Worm (Caenorhabditis elegans) whole organism, L3 larva: ENCODE results near the gene unc-86.

Experiments used
- R02D3.7 ChIP-seq: fragments of 150-350 bp; optimal IDR thresholded peaks from 2 replicates; lab custom pipeline; 2014; ENCODE audit warnings: missing biosample characterization, missing genetic modification characterization
- ZK546.5 ChIP-seq: sonication (generic microtip); optimal IDR thresholded peaks from 2 replicates; lab custom pipeline; 2017; ENCODE audit warnings: missing biosample characterization, missing genetic modification characterization
- aly-2 ChIP-seq: fragments of 150-350 bp; optimal IDR thresholded peaks from 2 replicates; lab custom pipeline; 2014; ENCODE audit warnings: missing biosample characterization, missing genetic modification characterization
- ama-1 ChIP-seq: fragments of 150-350 bp; optimal IDR thresholded peaks from 2 replicates; lab custom pipeline; 2018
- ceh-16 ChIP-seq: sonication (generic microtip); optimal IDR thresholded peaks from 2 replicates; lab custom pipeline; 2017; ENCODE audit warnings: missing biosample characterization, missing genetic modification characterization
- ceh-28 ChIP-seq: fragments of 150-350 bp; optimal IDR thresholded peaks from 2 replicates; lab custom pipeline; 2014; ENCODE audit warnings: missing biosample characterization, missing genetic modification reagents, missing genetic modification characterization
- egl-27 ChIP-seq: sonication (generic microtip); optimal IDR thresholded peaks from 4 replicates; lab custom pipeline; 2017; ENCODE audit warnings: missing biosample characterization, missing genetic modification reagents, missing genetic modification characterization
- egl-5 ChIP-seq: fragments of 150-350 bp; optimal IDR thresholded peaks from 2 replicates; lab custom pipeline; 2017; ENCODE audit warnings: missing biosample characterization, missing genetic modification reagents, missing genetic modification characterization, inconsistent platforms
- elt-1 ChIP-seq: fragments of 150-350 bp; optimal IDR thresholded peaks from 2 replicates; lab custom pipeline; 2014; ENCODE audit warnings: missing biosample characterization, missing genetic modification characterization
- elt-2 ChIP-seq: sonication (generic microtip); optimal IDR thresholded peaks from 2 replicates; lab custom pipeline; 2016; ENCODE audit warnings: missing genetic modification reagents, mild to moderate bottlenecking, missing genetic modification characterization, missing compliant biosample characterization
- elt-3 ChIP-seq, 3 experiments: fragments of 150-350 bp in 1 of 3; sonication (generic microtip) in 2 of 3; optimal IDR thresholded peaks; 2 replicates in 2 of 3; 4 replicates in 1 of 3; lab custom pipeline; 2014 to 2017; ENCODE audit warnings: missing biosample characterization in 3 of 3, missing genetic modification characterization in 3 of 3
- eor-1 ChIP-seq, 2 experiments: fragments of 150-350 bp; optimal IDR thresholded peaks; 2 replicates each; lab custom pipeline; 2014 to 2018; ENCODE audit warnings: missing biosample characterization in 2 of 2, missing genetic modification characterization in 2 of 2
- fkh-10 ChIP-seq: sonication (generic microtip); optimal IDR thresholded peaks from 2 replicates; lab custom pipeline; 2017; ENCODE audit warnings: missing biosample characterization, missing genetic modification reagents, missing genetic modification characterization
- fos-1 ChIP-seq: fragments of 150-350 bp; optimal IDR thresholded peaks from 2 replicates; lab custom pipeline; 2014; ENCODE audit warnings: missing biosample characterization, missing genetic modification characterization
- hmg-11 ChIP-seq: sonication (generic microtip); optimal IDR thresholded peaks from 2 replicates; lab custom pipeline; 2016; ENCODE audit warnings: missing genetic modification characterization, missing compliant biosample characterization
- jun-1 ChIP-seq: fragments of 150-350 bp; optimal IDR thresholded peaks from 2 replicates; lab custom pipeline; 2014; ENCODE audit warnings: missing biosample characterization, missing genetic modification reagents, missing genetic modification characterization
- lin-15B ChIP-seq: fragments of 150-350 bp; optimal IDR thresholded peaks from 2 replicates; lab custom pipeline; 2014; ENCODE audit warnings: missing biosample characterization, missing genetic modification characterization
- lin-39 ChIP-seq: fragments of 150-350 bp; optimal IDR thresholded peaks from 2 replicates; lab custom pipeline; 2018; ENCODE audit warnings: missing biosample characterization, missing genetic modification reagents, missing genetic modification characterization
- mdl-1 ChIP-seq: fragments of 150-350 bp; optimal IDR thresholded peaks from 2 replicates; lab custom pipeline; 2014; ENCODE audit warnings: missing biosample characterization, missing genetic modification characterization
- nfya-1 ChIP-seq: sonication (generic microtip); optimal IDR thresholded peaks from 2 replicates; lab custom pipeline; 2017; ENCODE audit warnings: missing genetic modification characterization, mild to moderate bottlenecking, missing compliant biosample characterization, antibody characterized with exemption, moderate library complexity; ENCODE audit not compliant: insufficient read depth
- nhr-12 ChIP-seq: fragments of 150-350 bp; optimal IDR thresholded peaks from 2 replicates; lab custom pipeline; 2014; ENCODE audit warnings: missing biosample characterization, missing genetic modification characterization
- nhr-237 ChIP-seq: fragments of 150-350 bp; optimal IDR thresholded peaks from 2 replicates; lab custom pipeline; 2014; ENCODE audit warnings: missing biosample characterization, missing genetic modification characterization
- nhr-28 ChIP-seq: fragments of 150-350 bp; optimal IDR thresholded peaks from 2 replicates; lab custom pipeline; 2014; ENCODE audit warnings: missing biosample characterization, missing genetic modification characterization
- nhr-43 ChIP-seq: sonication (generic microtip); optimal IDR thresholded peaks from 2 replicates; lab custom pipeline; 2016; ENCODE audit warnings: mild to moderate bottlenecking, missing genetic modification characterization, missing compliant biosample characterization; ENCODE audit not compliant: poor library complexity, severe bottlenecking
- nhr-76 ChIP-seq: fragments of 150-350 bp; sonication (generic microtip); optimal IDR thresholded peaks from 5 replicates; lab custom pipeline; 2014; ENCODE audit warnings: missing biosample characterization, missing genetic modification characterization
- nhr-77 ChIP-seq: fragments of 150-350 bp; optimal IDR thresholded peaks from 2 replicates; lab custom pipeline; 2014; ENCODE audit warnings: missing biosample characterization, missing genetic modification characterization
- pha-4 ChIP-seq: fragments of 150-350 bp; optimal IDR thresholded peaks from 2 replicates; lab custom pipeline; 2014; ENCODE audit warnings: missing biosample characterization, missing genetic modification reagents, missing genetic modification characterization
- pqm-1 ChIP-seq: fragments of 150-350 bp; optimal IDR thresholded peaks from 2 replicates; lab custom pipeline; 2017; ENCODE audit warnings: missing biosample characterization, missing genetic modification characterization, inconsistent platforms
- sea-2 ChIP-seq: fragments of 150-350 bp; sonication (generic microtip); optimal IDR thresholded peaks from 4 replicates; lab custom pipeline; 2014; ENCODE audit warnings: missing biosample characterization, missing genetic modification reagents, missing genetic modification characterization
- skn-1 ChIP-seq: fragments of 150-350 bp; optimal IDR thresholded peaks from 2 replicates; lab custom pipeline; 2014; ENCODE audit warnings: missing biosample characterization, missing genetic modification characterization
- snpc-4 ChIP-seq: fragments of 150-350 bp; optimal IDR thresholded peaks from 2 replicates; lab custom pipeline; 2014; ENCODE audit warnings: missing biosample characterization, missing genetic modification characterization
- tbx-2 ChIP-seq: sonication (generic microtip); optimal IDR thresholded peaks from 2 replicates; lab custom pipeline; 2016; ENCODE audit warnings: mild to moderate bottlenecking, missing genetic modification characterization, missing compliant biosample characterization
- ztf-11 ChIP-seq: fragments of 150-350 bp; optimal IDR thresholded peaks from 2 replicates; lab custom pipeline; 2014; ENCODE audit warnings: missing biosample characterization, missing genetic modification characterization

The unc-86 gene

DNA sequence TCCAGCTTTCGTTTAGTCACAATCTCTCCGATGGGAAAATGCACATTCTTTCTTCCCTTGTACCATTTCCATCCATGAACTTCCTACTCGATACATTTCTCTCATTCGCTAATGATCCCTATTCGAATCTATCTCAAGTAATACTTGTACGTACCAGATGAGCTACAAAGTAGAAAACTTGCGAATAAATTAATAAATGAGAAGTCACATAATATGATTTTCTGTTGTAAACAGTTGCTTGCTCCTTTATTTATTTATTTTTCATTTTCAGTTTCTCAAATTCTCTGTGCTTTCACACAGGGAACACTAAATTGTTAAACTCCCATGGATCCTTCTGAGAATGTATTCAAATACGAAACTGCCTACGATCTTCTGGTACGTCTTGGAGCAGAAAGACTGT, 10.0 kb upstream of the unc-86 start, which contains the start of gene rfs-1:
Gene rfs-1 (plus strand): TSS at position 301 of the 400 bp plus-strand sequence.
- TF ChIP-seq ama-1 (lab: Kevin White, UChicago), result no peak
- TF ChIP-seq fkh-10 (GFP tag; lab: Kevin White, UChicago), result no peak
- no peak for TF ChIP-seq aly-2 (tag; lab: Kevin White, UChicago)
- TF ChIP-seq ZK546.5, result no peak
- no peak for TF ChIP-seq ceh-28 (tag; lab: Kevin White, UChicago)
- no peak for TF ChIP-seq nhr-237 (tag; lab: Kevin White, UChicago)
- no peak for TF ChIP-seq hmg-11
- no peak for TF ChIP-seq nhr-43 (tag; lab: Kevin White, UChicago)
- TF ChIP-seq egl-27, result no peak
- TF ChIP-seq elt-2 (tag; lab: Kevin White, UChicago), result no peak
- TF ChIP-seq mdl-1 (tag; lab: Kevin White, UChicago), result no peak
- no peak for TF ChIP-seq pqm-1 (tag; lab: Kevin White, UChicago)
- no peak for TF ChIP-seq fos-1
- TF ChIP-seq skn-1, result no peak
- no peak for TF ChIP-seq nhr-12 (tag; lab: Kevin White, UChicago)
- no peak for TF ChIP-seq elt-1 (tag; lab: Kevin White, UChicago)
- no peak for TF ChIP-seq lin-15B
- TF ChIP-seq sea-2, result no peak
- no peak for TF ChIP-seq ceh-16
- TF ChIP-seq elt-3 (tag; optimal IDR thresholded peaks at IDR 0.05; lab: Kevin White, UChicago), result no peak

DNA sequence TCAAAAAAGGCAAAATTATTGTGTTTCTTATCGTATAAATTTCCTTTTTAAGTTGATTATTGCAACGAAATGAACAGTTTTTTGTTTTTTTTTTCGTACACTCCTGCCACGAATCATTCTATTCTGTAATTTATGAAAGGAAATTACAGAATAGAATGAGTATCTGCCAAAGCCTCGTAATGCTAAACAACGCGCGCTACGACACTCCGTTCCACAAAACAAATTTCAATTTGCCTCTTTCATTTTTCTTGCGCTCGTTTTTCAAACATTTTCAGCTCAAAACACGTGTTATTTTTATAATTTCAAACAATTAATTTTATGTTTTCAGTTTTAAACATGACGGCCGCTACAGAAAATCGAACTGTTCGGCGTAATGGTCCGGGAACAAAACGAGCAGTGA, 8.6 kb upstream of the unc-86 start, which contains the start of gene mob-4:
Gene mob-4 (plus strand): TSS at position 329 of the 400 bp plus-strand sequence.
- TF ChIP-seq ztf-11 (no peak), ZK546.5 (no peak), lin-15B (peak; percentile 57), hmg-11 (peak; percentile 41), nfya-1 (tag; lab: Kevin White, UChicago) (peak; percentile 11), egl-5 (tag; lab: Kevin White, UChicago) (peak; percentile 1), pha-4 (tag; lab: Kevin White, UChicago) (peak; percentile 22)
- TF ChIP-seq, all 47 proteins: peak for 5

DNA sequence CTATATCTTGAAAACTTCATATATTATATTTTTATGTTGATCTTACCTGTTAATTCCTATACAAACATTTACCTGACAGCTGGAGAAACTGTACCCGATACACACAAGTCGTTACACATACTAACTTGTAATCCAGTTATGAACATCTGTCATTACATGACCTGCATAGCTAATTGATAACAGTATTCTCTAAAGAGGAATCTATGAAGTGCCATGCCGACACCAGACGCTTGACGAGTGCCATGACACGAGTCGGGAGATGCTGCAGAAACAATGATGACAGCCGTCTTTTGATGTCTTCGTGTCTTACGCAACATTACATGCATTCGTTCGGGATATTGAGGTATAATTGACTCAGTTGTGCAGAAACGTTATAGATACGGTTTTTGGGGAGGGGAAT, 3.9 kb upstream of the unc-86 start:
- TF ChIP-seq tbx-2 (tag; lab: Kevin White, UChicago) (no peak), snpc-4 (tag; lab: Kevin White, UChicago) (no peak), ztf-11 (no peak), elt-1 (tag; lab: Kevin White, UChicago) (no peak)

DNA sequence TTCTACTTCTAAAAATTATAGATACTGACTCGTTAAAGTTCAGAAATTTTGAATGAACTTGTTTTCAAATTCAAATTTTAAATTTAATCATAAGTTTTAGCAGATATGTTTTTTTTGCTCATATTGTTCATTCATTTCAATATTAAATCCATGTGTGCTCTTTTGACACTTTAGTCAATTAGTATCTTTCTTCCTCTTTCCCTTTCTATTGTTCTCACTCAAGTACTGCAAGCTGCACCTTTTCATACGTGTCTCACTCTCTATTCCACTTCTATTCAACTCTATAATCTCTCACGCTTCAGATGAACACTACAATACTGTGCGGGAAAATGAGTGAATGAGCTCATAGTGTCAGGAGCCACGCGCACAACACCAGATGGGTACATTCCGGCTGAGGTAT, 1.8 kb upstream of the unc-86 start, which contains the start of gene C30A5.16:
Gene C30A5.16 (plus strand): TSS at position 301 of the 400 bp plus-strand sequence.
- TF ChIP-seq pha-4 (tag; lab: Kevin White, UChicago), result no peak
- TF ChIP-seq egl-5 (tag; lab: Kevin White, UChicago), result no peak
- TF ChIP-seq elt-2 (tag; lab: Kevin White, UChicago), result no peak
- no peak for TF ChIP-seq eor-1 (tag; optimal IDR thresholded peaks at IDR 0.05; lab: Kevin White, UChicago)
- TF ChIP-seq egl-27, result no peak
- no peak for TF ChIP-seq nhr-28
- no peak for TF ChIP-seq ZK546.5
- TF ChIP-seq sea-2, result no peak
- TF ChIP-seq fos-1, result no peak
- TF ChIP-seq lin-39 (tag; lab: Kevin White, UChicago), result no peak
- TF ChIP-seq ama-1 (lab: Kevin White, UChicago), result no peak
- TF ChIP-seq elt-1 (tag; lab: Kevin White, UChicago), result no peak
- TF ChIP-seq nhr-76 (tag; lab: Kevin White, UChicago), result no peak

DNA sequence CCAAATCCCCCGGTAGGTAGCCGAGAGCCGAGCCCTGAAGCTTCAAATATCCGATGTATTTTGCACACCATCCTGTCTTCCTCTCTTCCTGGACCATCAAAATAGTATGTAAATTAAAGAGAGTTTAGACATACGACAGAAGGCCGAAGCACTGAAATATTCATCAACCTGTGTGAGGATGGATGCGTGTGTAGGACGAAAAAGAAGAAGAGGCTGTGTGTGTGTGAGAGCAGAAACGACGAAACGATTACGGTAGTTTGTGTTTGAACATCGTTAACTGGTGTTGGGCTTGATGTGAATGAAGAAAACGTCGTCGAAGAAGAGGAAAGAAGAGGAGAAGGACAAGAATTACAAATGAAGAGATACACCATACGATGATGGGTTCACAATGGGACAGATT, 4.6 kb downstream of the unc-86 start:
- no peak for TF ChIP-seq jun-1 (tag; lab: Kevin White, UChicago)
- TF ChIP-seq elt-3 (tag; optimal IDR thresholded peaks at IDR 0.05; lab: Kevin White, UChicago), result no peak
- TF ChIP-seq lin-15B, result no peak
- TF ChIP-seq elt-2 (tag; lab: Kevin White, UChicago), result no peak
- peak; percentile 21 for TF ChIP-seq nfya-1 (tag; lab: Kevin White, UChicago)
- no peak for TF ChIP-seq hmg-11
- TF ChIP-seq, all 47 proteins: peak for 1

DNA sequence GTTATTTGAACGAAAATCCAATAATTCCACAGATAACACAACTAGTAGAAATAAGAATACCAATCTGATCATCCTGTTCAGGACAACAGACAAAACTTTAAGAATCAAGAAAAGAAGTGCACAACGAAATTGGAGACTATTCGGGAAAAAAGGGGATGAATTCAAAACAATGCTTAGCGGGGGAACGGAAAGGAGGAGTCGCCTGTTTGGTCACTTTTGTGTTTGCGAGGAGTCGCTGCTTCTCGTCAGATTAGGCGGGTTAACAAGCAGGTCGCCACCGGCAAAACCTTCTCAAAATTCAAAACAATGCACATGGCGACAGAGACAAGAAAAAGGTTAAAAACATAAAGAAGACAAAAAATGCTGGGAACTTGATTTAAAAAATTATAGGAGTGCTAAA, 6.4 kb downstream of the unc-86 start, which contains the start of gene C30A5.10:
Gene C30A5.10 (minus strand): TSS at position 101 of the 400 bp plus-strand sequence.
- TF ChIP-seq nhr-76 (tag; lab: Kevin White, UChicago) (no peak), fkh-10 (GFP tag; lab: Kevin White, UChicago) (no peak), R02D3.7 (tag; lab: Kevin White, UChicago) (no peak), tbx-2 (tag; lab: Kevin White, UChicago) (no peak), lin-39 (tag; lab: Kevin White, UChicago) (no peak), eor-1 (tag; optimal IDR thresholded peaks at IDR 0.05; lab: Kevin White, UChicago) (no peak), jun-1 (tag; lab: Kevin White, UChicago) (no peak), nhr-43 (tag; lab: Kevin White, UChicago) (no peak), mdl-1 (tag; lab: Kevin White, UChicago) (no peak), nhr-77 (no peak), aly-2 (tag; lab: Kevin White, UChicago) (no peak), egl-27 (no peak)
